Fruit fly (Drosophila melanogaster) whole organism, prepupa: ENCODE results near the gene bnl.

Source experiments
- CG10631 ChIP-seq: fragments of 200-800 bp; sonication (Bioruptor generic); optimal IDR thresholded peaks from 2 replicates; lab custom pipeline; 2016; ENCODE audit warnings: missing biosample characterization, missing genetic modification characterization
- CG10669 ChIP-seq: fragments of 200-800 bp; sonication (Bioruptor generic); optimal IDR thresholded peaks from 3 replicates; lab custom pipeline; 2018; ENCODE audit warnings: missing biosample characterization, mild to moderate bottlenecking, missing genetic modification characterization, moderate library complexity
- CG11294 ChIP-seq: fragments of 200-800 bp; sonication (Bioruptor generic); IDR thresholded peaks from 2 replicates; pipeline ENCODE4 v1.3.6; 2022; ENCODE audit warnings: missing biosample characterization, missing genetic modification characterization
- CG11902 ChIP-seq: fragments of 200-800 bp; sonication (Bioruptor generic); optimal IDR thresholded peaks from 3 replicates; lab custom pipeline; 2016; ENCODE audit warnings: missing biosample characterization, missing genetic modification characterization
- CG15336 ChIP-seq: fragments of 200-800 bp; sonication (Bioruptor generic); IDR thresholded peaks from 2 replicates; pipeline ENCODE4 v1.3.6; 2022; ENCODE audit warnings: missing biosample characterization, missing genetic modification characterization
- CG1621 ChIP-seq: fragments of 200-800 bp; sonication (Bioruptor generic); optimal IDR thresholded peaks from 3 replicates; lab custom pipeline; 2018; ENCODE audit warnings: missing biosample characterization, mild to moderate bottlenecking, missing genetic modification characterization
- CG31627 ChIP-seq: fragments of 200-800 bp; sonication (Bioruptor generic); optimal IDR thresholded peaks from 3 replicates; lab custom pipeline; 2016; ENCODE audit warnings: missing biosample characterization, missing genetic modification characterization
- CG32006 ChIP-seq: fragments of 200-800 bp; sonication (Bioruptor generic); optimal IDR thresholded peaks from 3 replicates; lab custom pipeline; 2017; ENCODE audit warnings: missing biosample characterization, mild to moderate bottlenecking, missing genetic modification characterization
- CG34406 ChIP-seq: fragments of 200-800 bp; sonication (Bioruptor generic); optimal IDR thresholded peaks from 3 replicates; lab custom pipeline; 2016; ENCODE audit warnings: missing biosample characterization, missing genetic modification characterization
- CG3919 ChIP-seq: fragments of 200-800 bp; sonication (Bioruptor generic); optimal IDR thresholded peaks from 3 replicates; lab custom pipeline; 2016; ENCODE audit warnings: missing biosample characterization, missing genetic modification characterization
- CG4318 ChIP-seq: fragments of 200-800 bp; sonication (Bioruptor generic); optimal IDR thresholded peaks from 3 replicates; lab custom pipeline; 2017; ENCODE audit warnings: missing biosample characterization, mild to moderate bottlenecking, missing genetic modification characterization
- CG6163 ChIP-seq: fragments of 200-800 bp; sonication (Bioruptor generic); IDR thresholded peaks from 3 replicates; pipeline ENCODE4 v1.3.6; 2022; ENCODE audit warnings: missing biosample characterization, missing genetic modification characterization
- CG6276 ChIP-seq: fragments of 200-800 bp; sonication (Bioruptor generic); optimal IDR thresholded peaks from 2 replicates; lab custom pipeline; 2017; ENCODE audit warnings: missing biosample characterization, mild to moderate bottlenecking, missing genetic modification characterization
- CG6792 ChIP-seq: fragments of 200-800 bp; sonication (Bioruptor generic); optimal IDR thresholded peaks from 3 replicates; lab custom pipeline; 2016; ENCODE audit warnings: missing biosample characterization, missing genetic modification characterization
- CG6808 ChIP-seq: fragments of 200-800 bp; sonication (Bioruptor generic); optimal IDR thresholded peaks from 3 replicates; lab custom pipeline; 2017; ENCODE audit warnings: missing biosample characterization, missing genetic modification characterization, mild to moderate bottlenecking, moderate library complexity, missing genetic modification reagents
- CG6854 ChIP-seq: fragments of 200-800 bp; sonication (Bioruptor generic); optimal IDR thresholded peaks from 2 replicates; lab custom pipeline; 2017; ENCODE audit warnings: missing biosample characterization, mild to moderate bottlenecking, missing genetic modification characterization
- CG7368 ChIP-seq: fragments of 200-800 bp; sonication (Bioruptor generic); optimal IDR thresholded peaks from 3 replicates; lab custom pipeline; 2016; ENCODE audit warnings: missing biosample characterization, missing genetic modification characterization
- CG8319 ChIP-seq: fragments of 200-800 bp; sonication (Bioruptor generic); optimal IDR thresholded peaks from 3 replicates; lab custom pipeline; 2016; ENCODE audit warnings: missing biosample characterization, missing genetic modification characterization
- CG8632 ChIP-seq: fragments of 200-800 bp; sonication (Bioruptor generic); optimal IDR thresholded peaks from 3 replicates; lab custom pipeline; 2016; ENCODE audit warnings: missing biosample characterization, missing genetic modification characterization
- CG9139 ChIP-seq: fragments of 200-800 bp; sonication (Bioruptor generic); optimal IDR thresholded peaks from 3 replicates; lab custom pipeline; 2017; ENCODE audit warnings: missing biosample characterization, mild to moderate bottlenecking, missing genetic modification characterization
- Eip75B ChIP-seq: fragments of 200-800 bp; sonication (Bioruptor generic); optimal IDR thresholded peaks from 3 replicates; lab custom pipeline; 2016; ENCODE audit warnings: missing biosample characterization, missing genetic modification characterization
- Eip78C ChIP-seq: fragments of 200-800 bp; sonication (Bioruptor generic); peaks from one replicate; lab custom pipeline; 2016; ENCODE audit warnings: missing biosample characterization, missing genetic modification characterization
- Eip93F ChIP-seq: fragments of 200-800 bp; sonication (Bioruptor generic); optimal IDR thresholded peaks from 2 replicates; lab custom pipeline; 2016; ENCODE audit warnings: missing biosample characterization, mild to moderate bottlenecking, missing genetic modification characterization
- Ets21C ChIP-seq: fragments of 200-800 bp; sonication (Bioruptor generic); optimal IDR thresholded peaks from 3 replicates; lab custom pipeline; 2016; ENCODE audit warnings: missing biosample characterization, missing genetic modification characterization
- Ets96B ChIP-seq: fragments of 200-800 bp; optimal IDR thresholded peaks from 2 replicates; lab custom pipeline; 2019; ENCODE audit warnings: missing biosample characterization, mild to moderate bottlenecking, missing genetic modification characterization, moderate library complexity
- Gug ChIP-seq: fragments of 200-800 bp; sonication (Bioruptor generic); IDR thresholded peaks from 2 replicates; pipeline ENCODE4 v1.3.6; 2022; ENCODE audit warnings: missing biosample characterization, missing genetic modification characterization
- Hr39 ChIP-seq: fragments of 200-800 bp; sonication (Bioruptor generic); optimal IDR thresholded peaks from 2 replicates; lab custom pipeline; 2016; ENCODE audit warnings: missing biosample characterization, missing genetic modification characterization
- Hr4 ChIP-seq: fragments of 200-800 bp; sonication (Bioruptor generic); optimal IDR thresholded peaks from 3 replicates; lab custom pipeline; 2016; ENCODE audit warnings: missing biosample characterization, missing genetic modification characterization
- Lpt ChIP-seq: fragments of 200-800 bp; sonication (Bioruptor generic); optimal IDR thresholded peaks from 3 replicates; lab custom pipeline; 2016; ENCODE audit warnings: missing biosample characterization, missing genetic modification characterization
- Sox102F ChIP-seq: fragments of 200-800 bp; sonication (Bioruptor generic); optimal IDR thresholded peaks from 2 replicates; lab custom pipeline; 2016; ENCODE audit warnings: missing biosample characterization, mild to moderate bottlenecking, missing genetic modification characterization
- Sox14 ChIP-seq: fragments of 200-800 bp; sonication (Bioruptor generic); optimal IDR thresholded peaks from 3 replicates; lab custom pipeline; 2016; ENCODE audit warnings: missing biosample characterization, missing genetic modification characterization
- Sox15 ChIP-seq: fragments of 200-800 bp; sonication (Bioruptor generic); optimal IDR thresholded peaks from 3 replicates; lab custom pipeline; 2016; ENCODE audit warnings: missing biosample characterization, missing genetic modification characterization
- achi ChIP-seq: fragments of 200-800 bp; sonication (Bioruptor generic); optimal IDR thresholded peaks from 3 replicates; lab custom pipeline; 2016; ENCODE audit warnings: missing biosample characterization, missing genetic modification characterization
- acj6 ChIP-seq: fragments of 200-800 bp; sonication (Bioruptor generic); optimal IDR thresholded peaks from 3 replicates; lab custom pipeline; 2016; ENCODE audit warnings: missing biosample characterization, missing genetic modification characterization
- dac ChIP-seq: fragments of 200-800 bp; sonication (Bioruptor generic); optimal IDR thresholded peaks from 2 replicates; lab custom pipeline; 2017; ENCODE audit warnings: missing biosample characterization, mild to moderate bottlenecking, missing genetic modification characterization
- dsx ChIP-seq: fragments of 200-800 bp; optimal IDR thresholded peaks from 3 replicates; lab custom pipeline; 2019; ENCODE audit warnings: missing biosample characterization, mild to moderate bottlenecking, missing genetic modification characterization, moderate library complexity; ENCODE audit not compliant: poor library complexity, severe bottlenecking
- eg ChIP-seq: fragments of 200-800 bp; sonication (Bioruptor generic); IDR thresholded peaks from 3 replicates; pipeline ENCODE4 v1.3.6; 2022; ENCODE audit warnings: missing biosample characterization, missing genetic modification characterization
- fd85E ChIP-seq: fragments of 200-800 bp; sonication (Bioruptor generic); optimal IDR thresholded peaks from 3 replicates; lab custom pipeline; 2016; ENCODE audit warnings: missing biosample characterization, missing genetic modification characterization
- fkh ChIP-seq: fragments of 200-800 bp; sonication (Bioruptor generic); optimal IDR thresholded peaks from 3 replicates; lab custom pipeline; 2017; ENCODE audit warnings: missing biosample characterization, mild to moderate bottlenecking, missing genetic modification characterization, moderate library complexity
- net ChIP-seq: fragments of 200-800 bp; sonication (Bioruptor generic); optimal IDR thresholded peaks from 3 replicates; lab custom pipeline; 2016; ENCODE audit warnings: missing biosample characterization, missing genetic modification characterization
- pdm3 ChIP-seq: fragments of 200-800 bp; sonication (Bioruptor generic); optimal IDR thresholded peaks from 3 replicates; lab custom pipeline; 2016; ENCODE audit warnings: missing biosample characterization, missing genetic modification characterization
- spab ChIP-seq: fragments of 200-800 bp; sonication (Bioruptor generic); optimal IDR thresholded peaks from 2 replicates; lab custom pipeline; 2017; ENCODE audit warnings: missing biosample characterization, mild to moderate bottlenecking, missing genetic modification characterization, missing genetic modification reagents
- ss ChIP-seq, 2 experiments: fragments of 200-800 bp; sonication (Bioruptor generic); optimal IDR thresholded peaks; 2 replicates in 1 of 2; 3 replicates in 1 of 2; lab custom pipeline; 2017 to 2018; ENCODE audit warnings: mild to moderate bottlenecking in 2 of 2, missing biosample characterization in 2 of 2, missing genetic modification characterization in 2 of 2, moderate library complexity in 1 of 2
- svp ChIP-seq: fragments of 200-800 bp; sonication (Bioruptor generic); peaks from one replicate; lab custom pipeline; 2016; ENCODE audit warnings: missing biosample characterization, missing genetic modification characterization
- vri ChIP-seq: fragments of 200-800 bp; sonication (Bioruptor generic); optimal IDR thresholded peaks from 3 replicates; lab custom pipeline; 2016; ENCODE audit warnings: missing biosample characterization, mild to moderate bottlenecking, missing genetic modification characterization

The bnl gene

DNA sequence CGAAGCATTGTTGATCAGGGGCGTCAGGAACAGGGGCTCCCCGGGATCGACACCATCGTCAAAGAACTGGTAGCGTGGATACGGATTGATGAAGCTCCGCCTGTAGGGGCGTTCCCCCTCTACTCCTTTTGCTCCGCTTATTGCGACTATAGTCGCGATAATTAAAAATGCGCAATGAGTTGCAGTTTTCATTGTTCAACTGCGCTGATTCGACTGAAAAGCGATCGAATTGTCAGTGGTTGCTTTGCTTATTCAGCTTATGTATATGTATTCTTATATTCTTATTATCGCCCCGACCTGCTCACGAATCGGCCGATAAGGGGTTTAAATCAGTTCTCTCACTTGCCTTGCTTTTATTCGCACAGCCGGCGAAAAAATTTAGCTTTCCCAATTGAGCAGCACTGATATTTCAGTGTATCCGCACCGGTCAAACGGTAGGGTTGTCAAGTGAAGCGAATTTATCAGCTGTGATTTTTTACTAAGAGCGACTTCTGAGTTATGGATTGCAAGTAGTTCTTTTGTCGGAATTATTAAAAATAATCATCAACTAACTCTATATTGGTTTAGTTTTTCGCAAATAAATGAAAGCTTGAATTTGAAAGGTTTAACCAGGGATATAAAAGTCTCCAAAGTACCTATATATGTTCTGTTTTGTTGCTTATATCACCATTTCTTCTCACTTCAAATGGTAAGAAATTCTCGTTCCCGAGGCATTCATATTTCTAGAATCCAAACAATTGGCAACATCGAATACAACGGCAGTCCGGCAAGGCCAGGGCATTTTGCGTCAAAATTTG is 27.6 kb upstream of the bnl start, which contains the start of the genes CG4572 and CG4686 (continued):
- TF ChIP-seq net (GFP tag; lab: Kevin White, UChicago) (peak; percentile 75), CG8632 (GFP tag; lab: Kevin White, UChicago) (peak; percentile 67), CG7368 (GFP tag; lab: Kevin White, UChicago) (peak; percentile 61), CG6792 (GFP tag; lab: Kevin White, UChicago) (peak; percentile 71), spab (GFP tag; lab: Kevin White, UChicago) (peak; percentile 67), eg (GFP tag; lab: Robert Waterston, UW) (peak; percentile 85; the same call in 2 of the 3 replicates), CG6276 (no peak), CG10669 (GFP tag; lab: Kevin White, UChicago) (peak; percentile 74), Ets96B (tag; lab: Kevin White, UChicago) (peak; percentile 67), dsx (peak; percentile 63), dac (GFP tag; lab: Kevin White, UChicago) (no peak), CG6808 (GFP tag; lab: Kevin White, UChicago) (peak; percentile 62), Eip78C (peak; percentile 92), CG9139 (peak; percentile 57), fkh (no peak), fd85E (GFP tag; lab: Kevin White, UChicago) (peak; percentile 62), CG10631 (GFP tag; lab: Kevin White, UChicago) (peak; percentile 85), Sox15 (GFP tag; lab: Kevin White, UChicago) (peak; percentile 73), Eip75B (GFP tag; lab: Kevin White, UChicago) (peak; percentile 80), CG32006 (GFP tag; lab: Kevin White, UChicago) (peak; percentile 83), CG6854 (GFP tag; lab: Kevin White, UChicago) (peak; percentile 8)

dm6 chr3R:19860996-19861719 is 24.5 kb upstream of the bnl start, which contains the start of the genes Ire1 and Mrm2:
Gene Ire1 (minus strand): TSS chr3R:19861291.
Gene Mrm2 (plus strand): TSS chr3R:19861610.
- TF ChIP-seq Gug (GFP tag; lab: Robert Waterston, UW): peak; percentile 67
- peak; percentile 88 for TF ChIP-seq Sox14
- TF ChIP-seq eg (GFP tag; lab: Robert Waterston, UW): peak; percentile 88
- TF ChIP-seq Hr4 (GFP tag; lab: Kevin White, UChicago): peak; percentile 79
- TF ChIP-seq CG8319 (GFP tag; lab: Kevin White, UChicago): peak; percentile 21
- peak; percentile 9 for TF ChIP-seq net (GFP tag; lab: Kevin White, UChicago)
- peak; percentile 74 for TF ChIP-seq Eip78C
- TF ChIP-seq Eip93F (GFP tag; lab: Kevin White, UChicago): no peak
- no peak for TF ChIP-seq CG9139
- peak; percentile 33; the same call in 1 of the 2 replicates for TF ChIP-seq CG15336 (GFP tag; lab: Robert Waterston, UW)
- TF ChIP-seq svp (GFP tag; lab: Kevin White, UChicago): peak; percentile 92
- peak; percentile 91 for TF ChIP-seq CG31627 (GFP tag; lab: Kevin White, UChicago)
- TF ChIP-seq CG3919: peak; percentile 59
- peak; percentile 78 for TF ChIP-seq pdm3 (GFP tag; lab: Kevin White, UChicago)
- peak; percentile 32 for TF ChIP-seq CG6808 (GFP tag; lab: Kevin White, UChicago)
- peak; percentile 19 for TF ChIP-seq Sox102F
- TF ChIP-seq achi (GFP tag; lab: Kevin White, UChicago): peak; percentile 55
- TF ChIP-seq Hr39 (GFP tag; lab: Kevin White, UChicago): peak; percentile 90
- TF ChIP-seq vri (GFP tag; lab: Kevin White, UChicago): peak; percentile 49
- TF ChIP-seq Ets96B (tag; lab: Kevin White, UChicago): peak; percentile 40
- peak; percentile 45; the same call in 1 of the 2 replicates for TF ChIP-seq CG11294
- peak in 1 of 2 experiments; percentile 63 for TF ChIP-seq ss (GFP tag; optimal IDR thresholded peaks at IDR 0.05; lab: Kevin White, UChicago)
- peak; percentile 50 for TF ChIP-seq CG7368 (GFP tag; lab: Kevin White, UChicago)
- no peak for TF ChIP-seq Lpt (GFP tag; lab: Kevin White, UChicago)
- TF ChIP-seq CG32006 (GFP tag; lab: Kevin White, UChicago): peak; percentile 74
- peak; percentile 77 for TF ChIP-seq acj6 (GFP tag; lab: Kevin White, UChicago)
- TF ChIP-seq CG6276: peak; percentile 31
- peak; percentile 31 for TF ChIP-seq CG8632 (GFP tag; lab: Kevin White, UChicago)
- peak; percentile 87 for TF ChIP-seq CG1621 (tag; lab: Kevin White, UChicago)
- TF ChIP-seq dac (GFP tag; lab: Kevin White, UChicago): peak; percentile 50
- no peak for TF ChIP-seq CG4318 (GFP tag; lab: Kevin White, UChicago)
- peak; percentile 77 for TF ChIP-seq CG11902 (GFP tag; lab: Kevin White, UChicago)
- TF ChIP-seq CG6854 (GFP tag; lab: Kevin White, UChicago): peak; percentile 71
- peak; percentile 42 for TF ChIP-seq CG34406
- peak; percentile 60 for TF ChIP-seq CG10669 (GFP tag; lab: Kevin White, UChicago)
- TF ChIP-seq Ets21C: peak; percentile 75
- TF ChIP-seq CG6163: peak; percentile 64
